Fruit fly (Drosophila melanogaster): ENCODE data around the gene Iru.

Iru gene

DNA sequence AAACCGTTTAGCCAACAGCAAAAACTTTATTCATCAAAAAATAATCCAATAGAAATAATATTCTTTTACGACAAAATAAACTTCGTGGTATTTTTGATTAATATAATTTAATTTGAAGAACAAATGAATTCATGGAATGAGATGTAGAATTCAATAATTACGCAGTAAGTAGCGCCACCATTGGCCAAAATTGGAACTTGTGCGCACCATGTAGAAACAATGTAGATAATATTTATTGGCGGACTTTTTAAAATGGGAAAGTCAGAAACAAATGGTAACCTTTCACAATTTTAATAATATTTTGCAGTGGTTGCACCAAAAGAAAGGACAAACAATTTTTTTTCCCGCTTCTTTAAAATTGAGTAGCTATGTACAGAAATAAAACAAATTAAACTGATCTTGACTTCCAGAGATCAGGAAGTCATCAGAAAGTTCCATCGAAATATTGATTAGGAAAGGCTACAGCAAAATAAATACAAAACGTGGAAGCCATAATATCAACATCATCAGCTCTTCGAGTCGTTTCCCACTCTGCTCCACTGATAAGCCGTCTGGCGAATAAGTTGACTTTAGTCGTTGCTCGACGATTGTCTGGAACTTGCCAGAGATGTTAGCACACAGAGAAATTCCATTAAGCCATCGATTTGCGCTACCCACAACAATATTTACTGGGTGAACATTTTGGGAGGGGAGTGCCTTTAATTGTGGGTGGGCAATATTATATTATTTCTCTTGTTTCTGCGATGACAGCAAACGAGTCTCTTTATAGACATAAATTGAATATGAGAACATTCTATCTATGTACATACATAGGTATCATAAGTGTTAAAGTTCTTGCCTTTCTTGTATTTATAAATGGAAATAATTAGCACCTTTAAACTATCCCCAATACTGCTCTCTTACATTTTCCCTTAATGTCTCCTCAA, 26.1 kb upstream of the Iru start:
- TF ChIP-seq CG8478 (optimal IDR thresholded peaks at IDR 0.05) (no peak), CTCF (optimal IDR thresholded peaks at IDR 0.05) (peak; percentile 77 to 93)

DNA sequence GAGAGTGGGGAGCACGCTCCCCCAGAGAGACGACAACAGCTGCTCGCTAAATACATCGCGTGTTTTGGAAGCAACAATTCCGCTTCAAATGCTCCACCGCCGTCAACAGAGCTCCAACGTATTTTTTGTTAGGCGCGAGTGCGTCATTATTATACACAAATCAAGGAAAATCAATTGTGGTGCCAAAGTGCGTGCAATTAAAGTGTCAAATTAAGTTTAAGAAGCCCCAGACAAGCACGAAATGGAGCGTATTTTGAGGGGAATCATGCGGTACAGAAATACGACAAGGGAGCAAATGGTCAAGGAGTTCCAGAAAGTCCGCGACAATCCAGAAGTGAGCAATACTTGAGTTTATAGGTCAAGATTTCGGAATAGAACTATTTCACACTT, 25.5 kb upstream of the Iru start, which contains the start of gene CAHbeta:
Gene CAHbeta, plus strand, starts transcription at position 85 of the 390 bp plus-strand sequence.
- no peak for TF ChIP-seq CG8478 (optimal IDR thresholded peaks at IDR 0.05)
- no peak for TF ChIP-seq CTCF (optimal IDR thresholded peaks at IDR 0.05)

DNA sequence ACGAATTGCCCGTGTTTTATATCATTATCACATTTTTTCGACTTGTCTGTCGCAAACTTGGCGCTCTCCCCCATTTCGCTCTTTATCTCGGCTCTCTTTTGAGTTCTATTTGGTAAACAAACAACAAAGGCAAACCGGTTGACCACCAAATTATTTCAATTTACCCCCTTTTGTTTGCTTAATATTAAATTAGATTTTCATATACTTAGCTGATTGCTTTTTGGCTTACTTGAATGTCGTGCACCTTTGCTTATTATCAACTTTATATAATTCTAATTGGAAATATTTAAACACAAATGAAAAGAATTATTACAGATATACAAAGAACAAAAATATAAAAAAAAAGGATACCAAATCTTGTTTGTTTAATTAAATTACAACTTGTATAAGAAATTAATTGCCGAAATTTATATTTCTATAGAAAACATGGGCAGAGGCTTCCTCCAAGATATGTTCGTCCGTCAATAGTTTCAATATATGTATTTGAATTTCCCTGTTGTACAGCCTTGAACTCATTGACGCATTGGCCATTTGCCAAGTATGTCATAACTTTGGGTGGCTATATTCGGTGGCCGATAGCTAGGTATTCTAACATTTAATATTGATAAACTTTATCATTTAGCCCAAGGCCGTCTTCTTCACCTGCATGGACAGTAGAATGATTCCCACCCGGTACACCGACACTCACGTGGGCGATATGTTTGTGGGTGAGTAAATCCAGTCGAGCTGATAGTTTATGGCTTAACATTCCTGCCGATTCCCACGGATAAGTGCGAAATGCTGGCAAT, 24.9 kb upstream of the Iru start:
- no peak for TF ChIP-seq CTCF (optimal IDR thresholded peaks at IDR 0.05)
- TF ChIP-seq CG8478 (optimal IDR thresholded peaks at IDR 0.05): no peak

DNA sequence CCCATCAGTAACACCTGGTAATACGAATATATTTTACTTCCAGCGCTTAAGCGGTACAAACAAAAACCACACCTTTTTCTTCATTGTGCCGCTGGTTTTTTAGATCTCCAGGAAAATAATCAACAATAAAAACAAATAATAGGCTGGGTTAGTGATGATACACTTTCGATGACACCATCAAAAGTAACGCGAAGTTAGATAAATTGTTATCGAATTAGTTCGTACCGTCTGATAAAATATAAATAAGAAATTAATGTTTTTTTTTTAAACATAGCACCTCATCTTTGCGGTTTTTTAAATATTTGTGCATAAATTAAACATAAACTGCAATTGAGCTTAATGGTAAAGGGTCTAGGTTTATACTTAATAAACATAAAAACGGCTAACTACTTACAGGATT, 22.1 kb upstream of the Iru start, which contains the start of gene RagA-B:
Gene RagA-B, minus strand, starts transcription at position 175 of the 400 bp plus-strand sequence.
- no peak for TF ChIP-seq CTCF (optimal IDR thresholded peaks at IDR 0.05)
- no peak for TF ChIP-seq CG8478 (optimal IDR thresholded peaks at IDR 0.05)

DNA sequence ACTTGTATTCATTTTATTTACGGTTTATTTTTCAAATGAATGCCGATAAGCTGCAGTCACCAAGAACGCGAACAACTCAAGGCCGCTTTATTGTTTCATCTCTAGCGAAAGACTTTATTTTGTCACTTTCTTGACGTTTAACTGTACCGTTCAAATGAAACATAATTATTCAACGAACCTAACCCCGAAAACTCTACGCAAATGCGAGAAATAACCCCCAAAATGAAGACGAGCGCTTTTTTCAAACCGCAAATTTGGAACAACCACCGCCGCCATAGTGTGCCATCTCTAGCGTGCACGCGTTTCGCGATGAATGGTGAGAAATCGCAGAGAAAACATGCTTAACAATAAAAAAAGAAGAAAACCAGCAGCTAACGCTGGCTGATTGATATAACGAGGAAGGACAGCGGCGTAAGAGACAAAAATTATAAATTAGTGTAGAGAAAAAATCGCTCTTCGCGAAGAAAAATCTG, 21.6 kb upstream of the Iru start, which contains the start of gene CG11970:
Gene CG11970, plus strand, starts transcription at position 117 of the 473 bp plus-strand sequence.
- TF ChIP-seq CTCF (optimal IDR thresholded peaks at IDR 0.05) (peak in 1 of 2 experiments; percentile 25), CG8478 (optimal IDR thresholded peaks at IDR 0.05) (no peak)

DNA sequence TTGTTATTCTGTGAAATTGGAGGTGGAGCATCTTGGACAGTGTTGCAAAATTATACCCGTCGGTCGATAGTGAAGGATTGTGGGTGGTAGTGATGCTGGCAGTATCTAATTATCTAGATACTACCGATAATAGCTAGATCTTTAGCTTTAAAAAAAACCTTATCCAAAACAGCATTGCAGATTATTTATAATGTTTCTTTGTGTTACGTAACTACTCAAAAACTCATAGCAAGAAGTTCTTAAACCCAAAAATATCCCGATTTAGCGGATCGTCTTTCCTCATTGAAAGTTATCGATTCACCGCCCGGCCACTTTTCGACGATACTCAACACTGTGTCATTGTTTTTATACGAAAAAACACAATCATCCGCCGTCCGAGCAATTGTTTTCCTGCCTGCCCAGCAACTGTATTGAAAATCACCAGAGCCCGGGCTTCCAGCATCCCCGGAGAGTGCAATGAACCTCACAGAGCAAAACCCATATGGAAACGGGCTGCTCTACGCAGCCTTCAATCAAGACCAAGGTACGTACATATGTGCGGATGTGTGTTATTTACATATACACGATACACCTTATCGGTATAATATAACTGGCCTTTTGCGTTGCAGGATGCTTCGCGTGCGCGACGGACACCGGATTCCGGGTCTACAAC, 13.2 kb upstream of the Iru start, which contains the start of gene CG11975:
Gene CG11975, plus strand, starts transcription at position 326 of the 652 bp plus-strand sequence.
- TF ChIP-seq CTCF (optimal IDR thresholded peaks at IDR 0.05): peak in 1 of 2 experiments; percentile 14
- TF ChIP-seq CG8478 (optimal IDR thresholded peaks at IDR 0.05): no peak

DNA sequence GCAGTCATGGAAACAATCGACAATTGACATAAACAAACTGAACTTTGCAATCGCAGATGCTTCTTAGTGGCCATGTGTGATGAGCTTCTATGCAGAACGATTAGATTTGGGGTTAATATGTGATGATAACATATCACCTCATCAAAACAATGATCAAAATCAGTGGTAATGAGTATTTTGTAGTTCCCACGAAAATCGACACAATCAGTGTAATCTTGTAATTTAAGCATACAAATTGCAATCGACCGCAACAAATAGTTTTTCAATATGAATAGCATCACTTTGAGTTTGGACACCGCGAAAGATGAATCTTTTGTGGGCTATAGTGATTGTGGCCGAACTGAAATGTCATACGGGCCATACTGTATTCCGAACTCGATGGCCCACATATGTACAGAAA, 8.9 kb upstream of the Iru start, which contains the start of gene CG11977:
Gene CG11977, plus strand, starts transcription at position 301 of the 400 bp plus-strand sequence.
- TF ChIP-seq CG8478 (optimal IDR thresholded peaks at IDR 0.05): no peak
- no peak for TF ChIP-seq CTCF (optimal IDR thresholded peaks at IDR 0.05)

DNA sequence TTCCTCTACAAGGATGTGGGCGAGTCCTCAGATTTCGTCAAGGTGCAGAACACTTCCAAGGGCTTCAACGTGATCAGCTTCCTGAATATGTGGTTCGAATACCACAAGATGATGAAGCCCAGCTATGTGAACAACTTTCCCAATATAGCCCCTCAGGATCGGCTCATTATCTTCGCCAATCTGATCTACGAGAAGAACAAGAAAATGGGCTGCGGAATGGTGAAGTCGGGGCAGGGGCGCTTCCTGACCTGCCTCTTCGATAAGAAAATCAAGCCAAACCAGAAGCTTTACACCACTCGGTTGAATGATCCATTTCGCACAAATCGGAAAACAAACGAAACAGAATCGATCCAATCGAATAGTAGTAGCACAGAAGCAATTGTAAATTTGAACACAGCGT, 8.0 kb upstream of the Iru start:
- TF ChIP-seq CTCF (optimal IDR thresholded peaks at IDR 0.05) (no peak), CG8478 (optimal IDR thresholded peaks at IDR 0.05) (no peak)

DNA sequence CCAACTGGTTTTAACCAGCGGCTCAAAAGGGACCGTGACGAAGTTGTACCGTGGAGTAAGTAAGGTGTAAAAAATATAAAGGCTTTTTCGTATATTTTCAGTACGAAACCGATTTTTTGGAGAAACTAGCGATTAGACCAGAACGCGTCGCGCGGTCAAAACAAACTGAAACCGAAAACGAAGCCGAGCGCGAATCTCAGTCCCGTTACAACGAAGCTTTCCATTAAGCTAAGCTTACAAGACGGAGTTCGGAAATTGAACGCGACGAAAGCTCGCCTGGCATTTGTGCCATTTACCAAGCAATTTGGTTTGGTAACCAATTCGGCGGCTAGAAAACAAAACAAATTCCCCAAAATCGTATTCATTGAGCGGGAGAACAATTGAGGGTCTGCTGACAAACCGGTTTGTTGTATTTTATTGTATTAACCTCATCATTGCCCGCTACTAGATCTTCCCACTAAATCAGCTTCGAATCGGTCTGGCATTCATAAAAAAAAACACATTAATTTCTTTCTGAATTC, 4.5 kb upstream of the Iru start:
- no peak for TF ChIP-seq CTCF (optimal IDR thresholded peaks at IDR 0.05)
- no peak for TF ChIP-seq CG8478 (optimal IDR thresholded peaks at IDR 0.05)

DNA sequence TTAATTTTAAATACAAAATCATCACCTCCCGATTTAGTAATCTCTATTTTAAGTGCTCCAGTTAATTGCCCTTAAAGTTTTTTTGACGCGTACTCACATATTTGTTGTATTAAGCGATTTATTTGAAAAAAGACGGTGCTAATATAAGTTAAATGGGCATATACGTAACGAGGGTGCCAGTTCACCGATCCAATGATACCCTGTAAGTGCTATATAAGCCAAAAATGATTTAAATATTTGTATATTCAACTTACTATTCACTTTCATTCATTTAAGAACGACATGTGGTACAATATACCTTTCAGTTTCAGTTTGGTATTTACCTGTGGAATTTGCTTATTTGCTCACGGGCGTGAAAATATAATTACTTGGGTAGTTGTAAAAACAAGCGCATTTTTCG, 3.7 kb upstream of the Iru start:
- no peak for TF ChIP-seq CTCF (optimal IDR thresholded peaks at IDR 0.05)
- no peak for TF ChIP-seq CG8478 (optimal IDR thresholded peaks at IDR 0.05)

DNA sequence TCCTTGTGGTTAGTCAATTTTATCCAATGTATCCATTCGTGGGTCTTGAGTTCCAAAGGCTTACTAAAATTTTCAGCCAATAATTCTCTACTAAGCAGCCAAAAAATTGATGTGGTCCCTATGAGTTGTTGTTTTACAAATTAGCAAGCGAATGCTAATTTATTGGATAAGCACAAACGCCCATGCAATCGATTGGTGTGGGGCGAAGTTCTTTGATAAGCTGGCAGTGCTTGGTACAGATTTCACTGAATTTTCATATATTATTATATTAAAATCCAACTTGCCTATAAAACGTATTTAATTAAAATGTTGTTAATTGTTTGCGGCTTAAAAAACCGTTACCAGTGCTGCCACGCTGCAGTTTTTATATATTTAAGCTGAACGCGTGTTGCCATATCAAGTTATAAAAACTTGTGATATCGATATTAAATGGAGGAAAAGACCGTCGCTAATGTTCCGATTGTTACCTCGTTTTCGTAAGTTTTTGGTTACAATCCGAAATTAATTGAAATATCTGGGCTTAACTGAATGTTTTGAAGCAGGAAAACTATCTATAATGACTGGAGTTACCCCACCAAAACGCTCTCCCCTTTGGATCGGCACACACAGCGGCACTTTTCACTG, 2.5 kb upstream of the Iru start, which contains the start of the genes CG31100 and CG11980:
Gene CG31100, minus strand, starts transcription at position 51 of the 624 bp plus-strand sequence.
Gene CG11980, plus strand, starts transcription at position 418 of the 624 bp plus-strand sequence.
- peak in 1 of 2 experiments; percentile 30 for TF ChIP-seq CTCF (optimal IDR thresholded peaks at IDR 0.05)
- TF ChIP-seq CG8478 (optimal IDR thresholded peaks at IDR 0.05): no peak

DNA sequence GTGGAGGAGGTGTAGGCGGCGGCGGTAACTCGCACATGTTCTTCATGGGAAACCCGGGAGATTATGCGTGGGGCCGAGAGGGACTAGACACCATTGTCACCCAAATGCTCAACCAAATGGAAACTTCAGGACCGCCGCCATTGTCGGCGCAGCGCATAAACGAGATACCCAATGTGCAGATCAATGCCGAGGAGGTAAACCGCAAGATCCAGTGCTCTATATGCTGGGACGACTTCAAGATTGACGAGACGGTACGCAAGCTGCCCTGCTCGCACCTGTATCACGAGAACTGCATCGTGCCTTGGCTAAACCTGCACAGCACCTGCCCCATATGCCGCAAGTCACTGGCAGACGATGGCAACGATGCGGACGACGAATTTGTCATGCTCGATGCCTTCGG, 1.0 kb downstream of the Iru start:
- TF ChIP-seq CG8478 (optimal IDR thresholded peaks at IDR 0.05) (no peak), CTCF (optimal IDR thresholded peaks at IDR 0.05) (no peak)

DNA sequence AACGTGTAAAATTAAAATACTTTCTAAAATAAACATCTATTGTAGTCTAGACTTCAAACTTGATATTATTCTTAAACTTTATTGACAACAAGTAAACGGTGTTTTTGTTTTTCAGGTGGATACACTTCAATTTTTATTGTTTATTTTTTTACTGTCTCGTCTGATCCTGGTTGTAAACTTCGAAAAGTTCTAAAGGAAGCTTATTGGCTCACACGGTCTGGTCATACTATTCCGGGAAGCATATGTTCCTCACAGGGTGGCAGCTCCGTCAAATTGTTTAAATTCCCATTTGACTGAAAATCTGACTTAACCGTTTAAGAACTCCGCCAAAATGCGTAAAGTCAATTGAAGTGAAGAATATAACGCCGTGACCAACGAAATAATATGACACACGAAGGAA, 1.9 kb downstream of the Iru start, which contains the start of gene CG11983:
Gene CG11983, plus strand, starts transcription at position 120 of the 400 bp plus-strand sequence.
- TF ChIP-seq CG8478 (optimal IDR thresholded peaks at IDR 0.05) (no peak), CTCF (optimal IDR thresholded peaks at IDR 0.05) (no peak)

DNA sequence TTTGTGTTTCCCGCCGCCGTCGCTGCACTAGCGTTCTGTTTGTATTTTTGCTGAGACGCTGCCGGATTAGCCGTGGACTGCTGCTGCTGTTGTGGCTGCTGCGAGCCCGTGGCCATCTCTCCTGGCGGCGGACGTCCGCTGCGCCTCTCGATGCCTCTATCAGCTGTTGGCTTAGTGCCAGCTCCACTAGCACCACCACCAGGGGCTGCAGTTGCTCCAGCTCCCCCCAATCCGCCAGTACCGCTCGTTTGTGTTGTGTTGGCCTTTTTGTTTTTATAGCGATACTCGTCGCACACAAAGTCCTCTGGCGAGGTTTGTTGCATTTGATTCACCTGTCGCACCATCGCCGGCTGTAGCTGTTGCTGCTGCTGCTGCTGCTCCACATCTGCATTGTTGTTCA, 4.4 kb downstream of the Iru start:
- TF ChIP-seq CTCF (optimal IDR thresholded peaks at IDR 0.05) (no peak), CG8478 (optimal IDR thresholded peaks at IDR 0.05) (no peak)

Data from S2 (cell line).